Worm (Caenorhabditis elegans) whole organism, young adult: ENCODE results near the gene igcm-3.

Experiments
- B0035.1 ChIP-seq: sonication (generic microtip); optimal IDR thresholded peaks from 2 replicates; lab custom pipeline; 2016; ENCODE audit warnings: missing genetic modification characterization, mild to moderate bottlenecking, missing compliant biosample characterization, missing genotype, missing genetic modification reagents
- C17E4.6 ChIP-seq: fragments of 200-800 bp; sonication (Bioruptor generic); IDR thresholded peaks from 2 replicates; pipeline ENCODE4 v1.3.6; 2022; ENCODE audit warnings: missing genetic modification reagents, missing genetic modification characterization, missing compliant biosample characterization
- D2030.7 ChIP-seq: fragments of 200-800 bp; sonication (Bioruptor generic); IDR thresholded peaks from 2 replicates; pipeline ENCODE4 v1.3.6; 2022; ENCODE audit warnings: missing genetic modification reagents, missing genetic modification characterization, missing compliant biosample characterization
- F33H1.4 ChIP-seq: fragments of 200-800 bp; sonication (Bioruptor generic); IDR thresholded peaks from 2 replicates; pipeline ENCODE4 v1.3.6; 2022; ENCODE audit warnings: missing genetic modification reagents, missing genetic modification characterization, missing compliant biosample characterization
- F55B11.4 ChIP-seq: sonication (generic microtip); optimal IDR thresholded peaks from 2 replicates; lab custom pipeline; 2016; ENCODE audit warnings: missing compliant biosample characterization, missing genetic modification characterization, borderline replicate concordance; ENCODE audit not compliant: insufficient read depth
- K11D2.4 ChIP-seq: fragments of 200-800 bp; sonication (Bioruptor generic); IDR thresholded peaks from 2 replicates; pipeline ENCODE4 v1.3.6; 2022; ENCODE audit warnings: missing genetic modification reagents, missing genetic modification characterization, missing compliant biosample characterization
- K12H6.12 ChIP-seq: fragments of 200-800 bp; sonication (Bioruptor generic); optimal IDR thresholded peaks from 2 replicates; lab custom pipeline; 2018; ENCODE audit warnings: mild to moderate bottlenecking, missing genetic modification characterization, missing compliant biosample characterization
- T26A5.8 ChIP-seq: sonication (generic microtip); optimal IDR thresholded peaks from 2 replicates; lab custom pipeline; 2016; ENCODE audit warnings: missing genetic modification characterization, missing compliant biosample characterization
- Y56A3A.18 ChIP-seq: fragments of 200-800 bp; sonication (Bioruptor generic); IDR thresholded peaks from 2 replicates; pipeline ENCODE4 v1.3.6; 2022; ENCODE audit warnings: missing genetic modification reagents, missing genetic modification characterization, missing compliant biosample characterization
- Y67H2A.10 ChIP-seq: fragments of 200-800 bp; sonication (Bioruptor generic); conservative IDR thresholded peaks from 2 replicates; pipeline ENCODE4 v1.3.6; 2022; ENCODE audit warnings: missing genetic modification reagents, missing genetic modification characterization, missing compliant biosample characterization
- ZK185.1 ChIP-seq: sonication (generic microtip); optimal IDR thresholded peaks from 2 replicates; lab custom pipeline; 2016; ENCODE audit warnings: mild to moderate bottlenecking, missing genetic modification characterization, missing compliant biosample characterization; ENCODE audit not compliant: poor library complexity, severe bottlenecking
- atf-7 ChIP-seq: sonication (generic microtip); optimal IDR thresholded peaks from 2 replicates; lab custom pipeline; 2017; ENCODE audit warnings: mild to moderate bottlenecking, missing genetic modification characterization, missing compliant biosample characterization
- athp-1 ChIP-seq: sonication (generic microtip); optimal IDR thresholded peaks from 2 replicates; lab custom pipeline; 2017; ENCODE audit warnings: mild to moderate bottlenecking, missing genetic modification characterization, missing compliant biosample characterization
- attf-5 ChIP-seq: fragments of 200-800 bp; sonication (Bioruptor generic); optimal IDR thresholded peaks from 2 replicates; lab custom pipeline; 2018; ENCODE audit warnings: mild to moderate bottlenecking, missing genetic modification characterization, missing compliant biosample characterization
- cebp-1 ChIP-seq, 2 experiments: fragments of 200-800 bp in 1 of 2; sonication (Bioruptor generic) in 1 of 2; sonication (generic microtip) in 1 of 2; IDR thresholded peaks in 1 of 2; optimal IDR thresholded peaks in 1 of 2; 2 replicates each; pipeline versions ENCODE4 v1.3.6 to Lab custom; 2017 to 2022; ENCODE audit warnings: missing compliant biosample characterization in 2 of 2, missing genetic modification characterization in 2 of 2, mild to moderate bottlenecking in 1 of 2, missing genetic modification reagents in 1 of 2, moderate library complexity in 1 of 2
- ceh-27 ChIP-seq: fragments of 200-800 bp; sonication (Bioruptor generic); optimal IDR thresholded peaks from 2 replicates; lab custom pipeline; 2018; ENCODE audit warnings: mild to moderate bottlenecking, missing genetic modification characterization, moderate library complexity, missing compliant biosample characterization
- dox-1 ChIP-seq: fragments of 200-800 bp; sonication (Bioruptor generic); IDR thresholded peaks from 2 replicates; pipeline ENCODE4 v1.3.6; 2022; ENCODE audit warnings: missing genetic modification reagents, missing genetic modification characterization, missing compliant biosample characterization
- egl-18 ChIP-seq: fragments of 200-800 bp; sonication (Bioruptor generic); IDR thresholded peaks from 2 replicates; pipeline ENCODE4 v1.3.6; 2022; ENCODE audit warnings: missing genetic modification reagents, missing genetic modification characterization, missing compliant biosample characterization
- ets-4 ChIP-seq: fragments of 200-800 bp; sonication (Bioruptor generic); optimal IDR thresholded peaks from 2 replicates; lab custom pipeline; 2018; ENCODE audit warnings: mild to moderate bottlenecking, missing genetic modification characterization, missing compliant biosample characterization
- him-1 ChIP-seq: sonication (generic microtip); optimal IDR thresholded peaks from 2 replicates; lab custom pipeline; 2016; ENCODE audit warnings: missing genotype, missing genetic modification reagents, missing genetic modification characterization, missing compliant biosample characterization
- hmg-1.2 ChIP-seq: fragments of 200-800 bp; sonication (Bioruptor generic); IDR thresholded peaks from 2 replicates; pipeline ENCODE4 v1.3.6; 2022; ENCODE audit warnings: missing genetic modification reagents, missing genetic modification characterization, missing compliant biosample characterization
- let-607 ChIP-seq, 2 experiments: fragments of 200-800 bp in 1 of 2; sonication (Bioruptor generic) in 1 of 2; sonication (generic microtip) in 1 of 2; optimal IDR thresholded peaks; 2 replicates each; lab custom pipeline; 2016 to 2018; ENCODE audit warnings: mild to moderate bottlenecking in 2 of 2, missing compliant biosample characterization in 2 of 2, missing genetic modification characterization in 2 of 2, moderate library complexity in 2 of 2, missing genotype in 1 of 2
- lin-26 ChIP-seq: fragments of 200-800 bp; sonication (Bioruptor generic); IDR thresholded peaks from 2 replicates; pipeline ENCODE4 v1.3.6; 2022; ENCODE audit warnings: missing genetic modification reagents, missing genetic modification characterization, missing compliant biosample characterization
- lin-40 ChIP-seq: sonication (generic microtip); optimal IDR thresholded peaks from 2 replicates; lab custom pipeline; 2016; ENCODE audit warnings: missing genetic modification characterization, mild to moderate bottlenecking, missing compliant biosample characterization, missing genotype, missing genetic modification reagents
- lin-54 ChIP-seq: fragments of 200-800 bp; sonication (Bioruptor generic); optimal IDR thresholded peaks from 2 replicates; lab custom pipeline; 2018; ENCODE audit warnings: mild to moderate bottlenecking, missing genetic modification characterization, missing compliant biosample characterization
- lsl-1 ChIP-seq: fragments of 200-800 bp; sonication (Bioruptor generic); optimal IDR thresholded peaks from 2 replicates; lab custom pipeline; 2018; ENCODE audit warnings: mild to moderate bottlenecking, missing genetic modification characterization, moderate library complexity, missing compliant biosample characterization
- madf-10 ChIP-seq: sonication (generic microtip); optimal IDR thresholded peaks from 2 replicates; lab custom pipeline; 2016; ENCODE audit warnings: mild to moderate bottlenecking, missing genetic modification characterization, missing compliant biosample characterization
- mcd-1 ChIP-seq: fragments of 200-800 bp; sonication (Bioruptor generic); IDR thresholded peaks from 2 replicates; pipeline ENCODE4 v1.3.6; 2022; ENCODE audit warnings: missing genetic modification reagents, missing genetic modification characterization, missing compliant biosample characterization
- nfyb-1 ChIP-seq: fragments of 200-800 bp; sonication (Bioruptor generic); IDR thresholded peaks from 2 replicates; pipeline ENCODE4 v1.3.6; 2022; ENCODE audit warnings: missing genetic modification reagents, missing genetic modification characterization, missing compliant biosample characterization
- nhr-80 ChIP-seq: sonication (generic microtip); optimal IDR thresholded peaks from 2 replicates; lab custom pipeline; 2016; ENCODE audit warnings: missing genetic modification characterization, missing compliant biosample characterization
- pbrm-1 ChIP-seq: fragments of 200-800 bp; sonication (Bioruptor generic); IDR thresholded peaks from 2 replicates; pipeline ENCODE4 v1.3.6; 2022; ENCODE audit warnings: missing genetic modification reagents, missing genetic modification characterization, missing compliant biosample characterization
- pha-4 ChIP-seq: fragments of 150-350 bp; sonication (generic microtip); optimal IDR thresholded peaks from 2 replicates; lab custom pipeline; 2014; ENCODE audit warnings: missing biosample characterization, missing genetic modification reagents, missing genetic modification characterization
- rcor-1 ChIP-seq: fragments of 200-800 bp; sonication (Bioruptor generic); IDR thresholded peaks from 2 replicates; pipeline ENCODE4 v1.3.6; 2022; ENCODE audit warnings: missing genetic modification reagents, missing genetic modification characterization, missing compliant biosample characterization
- rec-8 ChIP-seq, 2 experiments: sonication (generic microtip); optimal IDR thresholded peaks; 2 replicates each; lab custom pipeline; 2016; ENCODE audit warnings: mild to moderate bottlenecking in 2 of 2, missing genetic modification characterization in 2 of 2, missing genetic modification reagents in 2 of 2, missing genotype in 2 of 2, missing biosample characterization in 1 of 2, missing compliant biosample characterization in 1 of 2, moderate library complexity in 1 of 2
- repo-1 ChIP-seq: sonication (generic microtip); optimal IDR thresholded peaks from 2 replicates; lab custom pipeline; 2017; ENCODE audit warnings: mild to moderate bottlenecking, missing genetic modification characterization, missing compliant biosample characterization
- rpc-1 ChIP-seq, 2 experiments: fragments of 150-350 bp in 1 of 2; sonication (generic microtip) in 1 of 2; optimal IDR thresholded peaks; 2 replicates each; lab custom pipeline; 2014 to 2018; ENCODE audit warnings: missing biosample characterization in 1 of 2, missing genetic modification characterization in 1 of 2, missing genetic modification reagents in 1 of 2, missing genotype in 1 of 2
- snpc-4 ChIP-seq, 5 experiments: fragments of 150-350 bp in 1 of 5; sonication (generic microtip) in 4 of 5; optimal IDR thresholded peaks; 2 replicates each; lab custom pipeline; 2014 to 2018; ENCODE audit warnings: missing genetic modification characterization in 5 of 5, missing biosample characterization in 3 of 5, antibody characterized with exemption in 2 of 5, mild to moderate bottlenecking in 2 of 5, missing compliant biosample characterization in 2 of 5, missing genotype in 2 of 5, moderate library complexity in 2 of 5, missing genetic modification reagents in 1 of 5
- somi-1 ChIP-seq: fragments of 200-800 bp; sonication (Bioruptor generic); optimal IDR thresholded peaks from 2 replicates; lab custom pipeline; 2018; ENCODE audit warnings: mild to moderate bottlenecking, missing genetic modification characterization, missing compliant biosample characterization
- tbp1 ChIP-seq: fragments of 200-800 bp; sonication (Bioruptor generic); optimal IDR thresholded peaks from 2 replicates; lab custom pipeline; 2018; ENCODE audit warnings: mild to moderate bottlenecking, missing genetic modification characterization, missing compliant biosample characterization
- tbx-9 ChIP-seq: sonication (generic microtip); optimal IDR thresholded peaks from 2 replicates; lab custom pipeline; 2016; ENCODE audit warnings: borderline replicate concordance, missing genetic modification characterization, inconsistent platforms, missing compliant biosample characterization
- unc-130 ChIP-seq: sonication (generic microtip); optimal IDR thresholded peaks from 2 replicates; lab custom pipeline; 2016; ENCODE audit warnings: missing genetic modification reagents, missing genetic modification characterization, missing compliant biosample characterization
- zim-3 ChIP-seq: sonication (generic microtip); optimal IDR thresholded peaks from 2 replicates; lab custom pipeline; 2017; ENCODE audit warnings: mild to moderate bottlenecking, missing genetic modification characterization, moderate library complexity, missing compliant biosample characterization
- ztf-18 ChIP-seq: sonication (generic microtip); optimal IDR thresholded peaks from 2 replicates; lab custom pipeline; 2016; ENCODE audit warnings: missing genotype, mild to moderate bottlenecking, missing genetic modification characterization, missing compliant biosample characterization
- ztf-26 ChIP-seq: sonication (generic microtip); optimal IDR thresholded peaks from 2 replicates; lab custom pipeline; 2017; ENCODE audit warnings: missing genetic modification characterization, missing compliant biosample characterization

igcm-3 gene

DNA sequence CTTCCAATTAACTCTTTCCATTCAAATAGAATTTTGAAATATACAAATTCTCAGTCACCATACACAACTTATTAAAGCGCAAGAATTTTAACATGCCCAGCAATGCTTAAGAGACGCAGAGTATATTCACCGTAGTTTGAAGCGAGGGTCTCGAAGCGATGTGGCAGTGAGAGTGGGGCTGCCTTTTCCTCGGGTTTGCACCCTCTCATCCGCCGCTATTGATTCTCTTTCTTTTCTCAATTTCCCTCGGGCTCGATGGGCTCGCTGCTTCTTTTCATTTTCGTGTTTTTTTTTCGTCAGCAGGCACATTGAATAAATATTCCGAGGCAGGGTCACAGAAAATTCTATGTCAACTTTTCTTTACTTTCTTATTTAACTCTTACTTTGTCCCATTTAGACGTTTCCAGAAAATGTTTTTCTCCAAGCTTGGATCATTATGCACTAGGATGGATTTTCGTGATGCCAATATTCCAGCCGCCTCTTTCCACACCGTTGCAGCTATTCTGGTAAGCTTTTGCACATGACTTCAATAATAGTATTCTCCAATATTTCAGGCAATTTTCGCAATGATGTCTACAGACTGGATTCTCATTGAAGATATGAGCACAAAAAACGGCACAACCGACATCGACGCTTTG lies 17.0 kb downstream of the igcm-3 start, which contains the start of gene T14G11.1 (continued):
- TF ChIP-seq B0035.1 (no peak), ceh-27 (no peak), lin-54 (GFP tag; lab: Kevin White, UChicago) (no peak), tbx-9 (no peak), D2030.7 (GFP tag; lab: Robert Waterston, UW) (no peak), ztf-18 (tag; lab: Kevin White, UChicago) (peak; percentile 68), unc-130 (GFP tag; lab: Kevin White, UChicago) (no peak), lin-26 (no peak), F33H1.4 (peak; percentile 74), athp-1 (tag; lab: Kevin White, UChicago) (no peak), mcd-1 (no peak), K11D2.4 (GFP tag; lab: Robert Waterston, UW) (no peak), somi-1 (GFP tag; lab: Kevin White, UChicago) (no peak), ztf-26 (no peak), him-1 (no peak), zim-3 (tag; lab: Kevin White, UChicago) (no peak), ZK185.1 (peak; percentile 55), Y56A3A.18 (GFP tag; lab: Robert Waterston, UW) (no peak), F55B11.4 (tag; lab: Kevin White, UChicago) (no peak), Y67H2A.10 (GFP tag; lab: Robert Waterston, UW) (no peak), attf-5 (GFP tag; lab: Kevin White, UChicago) (peak; percentile 24), T26A5.8 (no peak), rec-8 (tag; optimal IDR thresholded peaks at IDR 0.05; lab: Kevin White, UChicago) (no peak)

DNA sequence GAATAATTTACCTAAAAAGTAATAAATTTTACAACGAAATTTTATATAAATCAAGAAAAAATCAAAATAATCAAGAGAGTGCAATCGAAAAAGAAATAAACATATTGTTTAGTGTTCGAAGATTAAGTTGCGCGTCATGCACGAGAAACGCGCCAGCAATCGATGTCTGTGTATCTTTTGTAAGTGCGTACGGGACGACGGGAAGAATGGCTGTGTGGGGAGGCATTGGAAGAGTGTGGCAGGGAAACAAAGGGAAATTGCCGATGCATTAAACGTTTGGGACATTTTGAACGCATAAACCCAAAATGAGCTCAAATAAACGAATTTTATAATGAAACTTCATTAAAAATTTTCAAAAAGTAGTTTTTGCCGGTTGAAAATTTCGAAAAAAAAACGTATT lies 18.5 kb downstream of the igcm-3 start, which contains the start of gene immt-1:
immt-1 (minus strand) TSS at position 11 of the 400 bp plus-strand sequence.
- TF ChIP-seq lsl-1 (no peak), pbrm-1 (GFP tag; lab: Robert Waterston, UW) (0 out of 2 replicates have a peak, but pooled peaks have one; percentile 17), repo-1 (tag; lab: Kevin White, UChicago) (no peak), tbp1 (GFP tag; lab: Kevin White, UChicago) (peak; percentile 32), egl-18 (GFP tag; lab: Robert Waterston, UW) (0 out of 2 replicates have a peak, but pooled peaks have one; percentile 43), ztf-18 (tag; lab: Kevin White, UChicago) (peak; percentile 92), atf-7 (tag; lab: Kevin White, UChicago) (no peak), lin-40 (tag; lab: Kevin White, UChicago) (peak; percentile 61), attf-5 (GFP tag; lab: Kevin White, UChicago) (peak; percentile 79), ZK185.1 (peak; percentile 47), hmg-1.2 (GFP tag; lab: Robert Waterston, UW) (peak; percentile 39; the same call in 1 of the 2 replicates), let-607 (tag; optimal IDR thresholded peaks at IDR 0.05; lab: Kevin White, UChicago) (peak in 1 of 2 experiments; percentile 31), nfyb-1 (GFP tag; lab: Robert Waterston, UW) (0 out of 2 replicates have a peak, but pooled peaks have one; percentile 21), ets-4 (GFP tag; lab: Kevin White, UChicago) (no peak), lin-54 (GFP tag; lab: Kevin White, UChicago) (peak; percentile 31), rcor-1 (GFP tag; lab: Robert Waterston, UW) (peak; percentile 40; the same call in 1 of the 2 replicates), dox-1 (peak; percentile 84), ceh-27 (peak; percentile 74), nhr-80 (tag; lab: Kevin White, UChicago) (peak; percentile 93), C17E4.6 (GFP tag; lab: Robert Waterston, UW) (no peak), rpc-1 (optimal IDR thresholded peaks at IDR 0.05; lab: Kevin White, UChicago) (no peak), rpc-1 (tag; optimal IDR thresholded peaks at IDR 0.05; lab: Kevin White, UChicago) (no peak), cebp-1 (GFP tag; IDR thresholded peaks at IDR 0.05; lab: Robert Waterston, UW) (no peak), cebp-1 (tag; optimal IDR thresholded peaks at IDR 0.05; lab: Kevin White, UChicago) (peak; percentile 67), madf-10 (tag; lab: Kevin White, UChicago) (peak; percentile 13), snpc-4 (GFP tag; optimal IDR thresholded peaks at IDR 0.05; lab: Kevin White, UChicago) (peak; percentile 58), snpc-4 (tag; optimal IDR thresholded peaks at IDR 0.05; lab: Kevin White, UChicago) (peak in 2 of 4 experiments; percentile 36 to 47), pha-4 (no peak), K12H6.12 (tag; lab: Kevin White, UChicago) (peak; percentile 62)
- TF ChIP-seq, all 124 proteins: peak for 19
